Fruit fly (Drosophila melanogaster): ENCODE results near the gene CG44532.

CG44532 gene

DNA sequence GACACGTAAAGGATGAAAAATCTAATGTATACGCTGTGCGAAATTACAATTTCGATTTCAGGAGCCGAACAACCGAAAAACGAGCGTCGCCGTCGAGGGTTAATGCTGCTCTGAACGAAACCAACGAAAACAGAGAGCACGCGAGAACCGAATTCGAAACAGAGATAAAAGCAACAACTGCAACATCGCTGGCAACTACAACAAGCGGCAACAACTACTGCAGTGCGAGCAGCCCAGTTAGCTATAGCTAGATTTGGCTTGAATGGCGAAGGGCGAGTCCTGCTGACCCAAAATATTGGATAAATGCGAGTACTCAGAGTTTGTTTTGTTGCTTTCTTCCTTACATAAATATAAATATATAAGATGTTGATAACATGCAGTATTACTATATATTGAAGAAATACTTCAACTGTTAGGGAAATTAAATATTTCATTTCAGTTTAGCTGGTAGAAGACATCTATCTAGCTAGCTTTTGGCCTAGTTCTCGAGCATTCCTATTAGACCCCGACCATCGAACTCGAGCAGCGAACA, 26.9 kb upstream of the CG44532 start, which contains the start of gene fend (continued):
- TF ChIP-seq gcm (GFP tag; optimal IDR thresholded peaks at IDR 0.05) (peak; percentile 12), Kr (GFP tag; optimal IDR thresholded peaks at IDR 0.05) (no peak), CG6272 (GFP tag; IDR thresholded peaks at IDR 0.05) (no peak), so (GFP tag; IDR thresholded peaks at IDR 0.05) (no peak), CG10431 (GFP tag; optimal IDR thresholded peaks at IDR 0.05) (no peak), onecut (GFP tag; IDR thresholded peaks at IDR 0.05) (no peak), Optix (GFP tag; IDR thresholded peaks at IDR 0.05) (no peak), dan (GFP tag; IDR thresholded peaks at IDR 0.05) (no peak), NC2α (GFP tag; optimal IDR thresholded peaks at IDR 0.05) (no peak), MTF-1 (GFP tag; optimal IDR thresholded peaks at IDR 0.05; ENCODE audit: borderline replicate concordance) (no peak), CG13775 (GFP tag; optimal IDR thresholded peaks at IDR 0.05) (peak; percentile 24), CG5180 (GFP tag; optimal IDR thresholded peaks at IDR 0.05) (peak; percentile 100), Elba2 (GFP tag; optimal IDR thresholded peaks at IDR 0.05) (no peak), sqz (GFP tag; optimal IDR thresholded peaks at IDR 0.05) (peak; percentile 32), CG34376 (GFP tag; optimal IDR thresholded peaks at IDR 0.05) (peak; percentile 37), Dip2 (GFP tag; IDR thresholded peaks at IDR 0.05) (no peak), nau (GFP tag; optimal IDR thresholded peaks at IDR 0.05) (peak; percentile 18), Lpt (GFP tag; optimal IDR thresholded peaks at IDR 0.05) (no peak), ab (GFP tag; optimal IDR thresholded peaks at IDR 0.05) (no peak), Hmx (GFP tag; optimal IDR thresholded peaks at IDR 0.05) (no peak), CG7357 (GFP tag; IDR thresholded peaks at IDR 0.05) (no peak), gfzf (GFP tag; optimal IDR thresholded peaks at IDR 0.05) (no peak), dysf (GFP tag; IDR thresholded peaks at IDR 0.05) (peak; percentile 49; the same call in 1 of the 3 replicates), ftz-f1 (GFP tag; optimal IDR thresholded peaks at IDR 0.05) (no peak), CG7786 (GFP tag; optimal IDR thresholded peaks at IDR 0.05) (no peak), Hand (GFP tag; optimal IDR thresholded peaks at IDR 0.05) (peak; percentile 0), ken (GFP tag; IDR thresholded peaks at IDR 0.05) (no peak), CG15696 (tag; optimal IDR thresholded peaks at IDR 0.05) (peak; percentile 11), Adf1 (GFP tag; IDR thresholded peaks at IDR 0.05) (no peak), Dad (GFP tag; optimal IDR thresholded peaks at IDR 0.05) (no peak), Stat92E (GFP tag; optimal IDR thresholded peaks at IDR 0.05) (peak in 1 of 3 experiments; percentile 60), CG4404 (GFP tag; IDR thresholded peaks at IDR 0.05) (no peak), H2.0 (GFP tag; IDR thresholded peaks at IDR 0.05) (no peak), NK7.1 (GFP tag; optimal IDR thresholded peaks at IDR 0.05) (no peak), pb (GFP tag; optimal IDR thresholded peaks at IDR 0.05) (no peak), CG14667 (GFP tag; IDR thresholded peaks at IDR 0.05) (no peak), CG31224 (GFP tag; IDR thresholded peaks at IDR 0.05) (no peak), zen (tag; optimal IDR thresholded peaks at IDR 0.05) (peak; percentile 8), tll (GFP tag; optimal IDR thresholded peaks at IDR 0.05) (no peak), CG2875 (GFP tag; optimal IDR thresholded peaks at IDR 0.05) (no peak), fd102C (GFP tag; optimal IDR thresholded peaks at IDR 0.05) (no peak), CG12391 (tag; optimal IDR thresholded peaks at IDR 0.05) (peak; percentile 60), caup (GFP tag; optimal IDR thresholded peaks at IDR 0.05; ENCODE audit: severe bottlenecking) (peak; percentile 23), CG43689 (GFP tag; IDR thresholded peaks at IDR 0.05) (no peak), Jarid2 (GFP tag; optimal IDR thresholded peaks at IDR 0.05) (peak; percentile 85), gt (GFP tag; IDR thresholded peaks at IDR 0.05) (no peak), CG1024 (GFP tag; IDR thresholded peaks at IDR 0.05) (no peak), emc (GFP tag; optimal IDR thresholded peaks at IDR 0.05) (no peak), CG17802 (tag; optimal IDR thresholded peaks at IDR 0.05) (no peak), CG17612 (GFP tag; IDR thresholded peaks at IDR 0.05) (no peak), grn (GFP tag; optimal IDR thresholded peaks at IDR 0.05) (no peak)
